Fruit fly (Drosophila melanogaster): Measurements from ENCODE around the gene Roc1a.
A peak's percentile ranks its signal among the peaks of the same experiment; 100 is the strongest.

Gene Roc1a

dm6 chrX:635495-636142 lies 11.5 kb upstream of the Roc1a start, which contains the start of gene Dredd (continued):
- TF ChIP-seq D (optimal IDR thresholded peaks at IDR 0.05) (no peak), D (GFP tag; optimal IDR thresholded peaks at IDR 0.05) (no peak), CG10959 (GFP tag; IDR thresholded peaks at IDR 0.05) (no peak), CG14667 (GFP tag; IDR thresholded peaks at IDR 0.05) (no peak), inv (GFP tag; IDR thresholded peaks at IDR 0.05; ENCODE audit: partially characterized antibody) (peak; percentile 84), bsh (GFP tag; optimal IDR thresholded peaks at IDR 0.05) (no peak), trem (tag; optimal IDR thresholded peaks at IDR 0.05) (peak; percentile 63), H2.0 (GFP tag; IDR thresholded peaks at IDR 0.05) (no peak), mirr (GFP tag; optimal IDR thresholded peaks at IDR 0.05) (no peak), Dad (GFP tag; optimal IDR thresholded peaks at IDR 0.05) (no peak), wor (GFP tag; IDR thresholded peaks at IDR 0.05) (no peak), Hsf (GFP tag; optimal IDR thresholded peaks at IDR 0.05) (no peak), gsb (GFP tag; IDR thresholded peaks at IDR 0.05) (no peak), CG11696 (GFP tag; IDR thresholded peaks at IDR 0.05) (no peak), dpn (GFP tag; optimal IDR thresholded peaks at IDR 0.05) (no peak), sob (GFP tag; IDR thresholded peaks at IDR 0.05) (no peak), Bgb (GFP tag; IDR thresholded peaks at IDR 0.05; ENCODE audit: partially characterized antibody) (peak; percentile 86), CG2129 (GFP tag; IDR thresholded peaks at IDR 0.05; ENCODE audit: partially characterized antibody) (peak; percentile 73), gcm2 (GFP tag; optimal IDR thresholded peaks at IDR 0.05) (no peak), pita (GFP tag; optimal IDR thresholded peaks at IDR 0.05) (no peak), lola (GFP tag; optimal IDR thresholded peaks at IDR 0.05) (no peak), CG10209 (GFP tag; optimal IDR thresholded peaks at IDR 0.05) (no peak), CG7372 (GFP tag; IDR thresholded peaks at IDR 0.05) (no peak), CG17612 (GFP tag; IDR thresholded peaks at IDR 0.05) (no peak), Jarid2 (GFP tag; optimal IDR thresholded peaks at IDR 0.05) (no peak), CG12391 (tag; optimal IDR thresholded peaks at IDR 0.05) (no peak), salm (tag; optimal IDR thresholded peaks at IDR 0.05) (no peak), amos (GFP tag; IDR thresholded peaks at IDR 0.05; ENCODE audit: partially characterized antibody) (peak; percentile 89), Bteb2 (GFP tag; optimal IDR thresholded peaks at IDR 0.05) (no peak), Hr3 (GFP tag; optimal IDR thresholded peaks at IDR 0.05) (no peak), CG18599 (GFP tag; optimal IDR thresholded peaks at IDR 0.05) (no peak), CG2678 (tag; optimal IDR thresholded peaks at IDR 0.05) (no peak), CG18476 (GFP tag; optimal IDR thresholded peaks at IDR 0.05) (no peak), abd-A (tag; optimal IDR thresholded peaks at IDR 0.05) (no peak), Med (GFP tag) (peak; percentile 61), CG16863 (GFP tag; optimal IDR thresholded peaks at IDR 0.05) (no peak), crol (GFP tag; IDR thresholded peaks at IDR 0.05) (no peak), Nf-YA (GFP tag; IDR thresholded peaks at IDR 0.05) (no peak), CG3995 (GFP tag; optimal IDR thresholded peaks at IDR 0.05) (peak; percentile 97), CG30403 (GFP tag; optimal IDR thresholded peaks at IDR 0.05) (no peak), Six4 (GFP tag; optimal IDR thresholded peaks at IDR 0.05) (no peak), CG30431 (GFP tag; optimal IDR thresholded peaks at IDR 0.05) (no peak), CG3726 (GFP tag; IDR thresholded peaks at IDR 0.05) (no peak), CG9609 (GFP tag; optimal IDR thresholded peaks at IDR 0.05) (no peak), Xbp1 (GFP tag; optimal IDR thresholded peaks at IDR 0.05) (no peak), Taf1 (GFP tag; IDR thresholded peaks at IDR 0.05) (no peak), HLH54F (GFP tag; optimal IDR thresholded peaks at IDR 0.05) (no peak), CG5245 (GFP tag; optimal IDR thresholded peaks at IDR 0.05) (no peak), gfzf (GFP tag; optimal IDR thresholded peaks at IDR 0.05) (peak; percentile 61), CG4617 (GFP tag; optimal IDR thresholded peaks at IDR 0.05; ENCODE audit: borderline replicate concordance) (no peak), ftz-f1 (GFP tag; optimal IDR thresholded peaks at IDR 0.05) (no peak)
